Worm (Caenorhabditis elegans): Measurements from ENCODE around the gene oig-5.
"Not testable (repeated sequence)": the region's sequence is repeated elsewhere in the genome, so short reads cannot be mapped to it uniquely, and the experiment has no call there.

Gene oig-5

ce11 chrIV:14838095-14838494 lies 31.1 kb downstream of the oig-5 start (continued):
- TF ChIP-seq F13H6.1 (tag; optimal IDR thresholded peaks at IDR 0.05) (peak; percentile 46), lin-11 (tag; optimal IDR thresholded peaks at IDR 0.05) (peak; percentile 71), ahr-1 (tag; optimal IDR thresholded peaks at IDR 0.05) (peak; percentile 29), Y22D7AL.16 (tag; optimal IDR thresholded peaks at IDR 0.05) (peak; percentile 78), hlh-30 (tag; optimal IDR thresholded peaks at IDR 0.05; ENCODE audit: insufficient read depth) (peak; percentile 14), lim-6 (tag; optimal IDR thresholded peaks at IDR 0.05) (no peak), unc-55 (GFP tag; optimal IDR thresholded peaks at IDR 0.05) (no peak), ref-2 (tag; optimal IDR thresholded peaks at IDR 0.05) (peak; percentile 67), ceh-18 (tag; optimal IDR thresholded peaks at IDR 0.05) (peak; percentile 50), ceh-14 (tag; optimal IDR thresholded peaks at IDR 0.05) (peak; percentile 67), mec-3 (tag; optimal IDR thresholded peaks at IDR 0.05; ENCODE audit: borderline replicate concordance) (no peak), elt-4 (tag; optimal IDR thresholded peaks at IDR 0.05) (no peak), ceh-24 (tag; optimal IDR thresholded peaks at IDR 0.05) (no peak), C08G9.2 (tag; optimal IDR thresholded peaks at IDR 0.05) (peak; percentile 56), ttx-3 (tag; optimal IDR thresholded peaks at IDR 0.05) (peak; percentile 56), fkh-10 (GFP tag; optimal IDR thresholded peaks at IDR 0.05) (no peak)

ce11 chrIV:14843062-14843461 lies 36.1 kb downstream of the oig-5 start, which contains the start of gene Y57G11C.20:
Y57G11C.20 (plus strand) TSS chrIV:14843362.
- not testable (repeated sequence) for TF ChIP-seq ceh-2, che-1, F13H6.1 (tag; optimal IDR thresholded peaks at IDR 0.05)

- TF ChIP-seq Y22D7AL.16 (tag; optimal IDR thresholded peaks at IDR 0.05) (no peak), hlh-8 (tag; optimal IDR thresholded peaks at IDR 0.05) (no peak), ceh-18 (tag; optimal IDR thresholded peaks at IDR 0.05) (no peak), pha-4 (tag; optimal IDR thresholded peaks at IDR 0.05) (no peak), madf-2 (tag; optimal IDR thresholded peaks at IDR 0.05) (no peak), hlh-6 (tag; optimal IDR thresholded peaks at IDR 0.05) (no peak)
Measured at ce11 chrIV:14853703-14854102, 46.7 kb downstream of the oig-5 start, which contains the start of gene Y57G11C.52. Y57G11C.52 (plus strand) TSS chrIV:14854003.
